Worm (Caenorhabditis elegans): ENCODE measurements around the gene F53E10.1.
"Not testable (repeated sequence)": the region's sequence is repeated elsewhere in the genome, so short reads cannot be mapped to it uniquely, and the experiment has no call there.

Gene F53E10.1

ce11 chrV:2589834-2590233 lies 25.3 kb upstream of the F53E10.1 start (continued):
- TF ChIP-seq ceh-27 (GFP tag; optimal IDR thresholded peaks at IDR 0.05) (no peak), dpff-1 (tag; optimal IDR thresholded peaks at IDR 0.05) (no peak), hmg-1.2 (GFP tag; IDR thresholded peaks at IDR 0.05) (no peak), mxl-1 (tag; optimal IDR thresholded peaks at IDR 0.05) (no peak), B0336.3 (GFP tag; IDR thresholded peaks at IDR 0.05) (no peak), efl-1 (GFP tag; optimal IDR thresholded peaks at IDR 0.05) (peak; percentile 72), hmg-20 (GFP tag; IDR thresholded peaks at IDR 0.05) (no peak), aptf-3 (GFP tag; IDR thresholded peaks at IDR 0.05) (no peak), dpl-1 (GFP tag; optimal IDR thresholded peaks at IDR 0.05) (peak; percentile 47)

- TF ChIP-seq mxl-1 (tag; optimal IDR thresholded peaks at IDR 0.05) (no peak), dox-1 (GFP tag; IDR thresholded peaks at IDR 0.05) (0 out of 2 replicates have a peak, but pooled peaks have one; percentile 26), nhr-80 (tag; optimal IDR thresholded peaks at IDR 0.05) (peak; percentile 57)
Measured at ce11 chrV:2592173-2592676, 22.9 kb upstream of the F53E10.1 start, which contains the start of gene irg-3. Gene irg-3, plus strand, starts transcription at chrV:2592591.

- no peak for TF ChIP-seq somi-1 (GFP tag; optimal IDR thresholded peaks at IDR 0.05)
- TF ChIP-seq tbx-9 (tag; optimal IDR thresholded peaks at IDR 0.05; ENCODE audit: borderline replicate concordance), result no peak
- TF ChIP-seq hmg-20 (GFP tag; IDR thresholded peaks at IDR 0.05), result no peak
- no peak for TF ChIP-seq nfyb-1 (GFP tag; IDR thresholded peaks at IDR 0.05)
- no peak for TF ChIP-seq C06A6.2 (GFP tag; conservative IDR thresholded peaks at IDR 0.05)
- TF ChIP-seq repo-1 (tag; optimal IDR thresholded peaks at IDR 0.05), result no peak
- no peak for TF ChIP-seq mcd-1 (GFP tag; IDR thresholded peaks at IDR 0.05)
- peak; percentile 54; the same call in 1 of the 2 replicates for TF ChIP-seq madf-6 (GFP tag; IDR thresholded peaks at IDR 0.05)
- TF ChIP-seq sptf-2 (GFP tag; optimal IDR thresholded peaks at IDR 0.05), result no peak
- TF ChIP-seq B0261.1 (tag; optimal IDR thresholded peaks at IDR 0.05), result no peak
- peak; percentile 70 for TF ChIP-seq hsf-1 (GFP tag; IDR thresholded peaks at IDR 0.05)
- peak; percentile 32; the same call in 1 of the 2 replicates for TF ChIP-seq madf-8 (GFP tag; conservative IDR thresholded peaks at IDR 0.05)
- TF ChIP-seq die-1 (tag; optimal IDR thresholded peaks at IDR 0.05), result no peak
- TF ChIP-seq cebp-2 (GFP tag; IDR thresholded peaks at IDR 0.05), result no peak
- 0 out of 2 replicates have a peak, but pooled peaks have one; percentile 34 for TF ChIP-seq zfh-2 (GFP tag; conservative IDR thresholded peaks at IDR 0.05)
- TF ChIP-seq attf-6 (GFP tag; IDR thresholded peaks at IDR 0.05), result no peak
- no peak for TF ChIP-seq akir-1 (GFP tag; optimal IDR thresholded peaks at IDR 0.05)
- TF ChIP-seq dox-1 (GFP tag; IDR thresholded peaks at IDR 0.05), result peak; percentile 22; the same call in 1 of the 2 replicates
- TF ChIP-seq ZK185.1 (tag; optimal IDR thresholded peaks at IDR 0.05; ENCODE audit: poor library complexity, severe bottlenecking), result no peak
- no peak for TF ChIP-seq aptf-3 (GFP tag; IDR thresholded peaks at IDR 0.05)
Measured at ce11 chrV:2595720-2596119, 19.4 kb upstream of the F53E10.1 start.

- not testable (repeated sequence) for TF ChIP-seq F57A8.1 (GFP tag; optimal IDR thresholded peaks at IDR 0.05); hmg-20 (GFP tag; IDR thresholded peaks at IDR 0.05); hmg-1.2 (GFP tag; IDR thresholded peaks at IDR 0.05)
Measured at ce11 chrV:2598830-2599229, 16.3 kb upstream of the F53E10.1 start, which contains the start of gene F53E10.5. Gene F53E10.5, minus strand, starts transcription at chrV:2598930.

- TF ChIP-seq F57A8.1 (GFP tag; optimal IDR thresholded peaks at IDR 0.05) (no peak), Y56A3A.18 (GFP tag; IDR thresholded peaks at IDR 0.05) (no peak; the same call in 1 of the 2 replicates), ztf-3 (GFP tag; optimal IDR thresholded peaks at IDR 0.05) (no peak), hlh-26 (GFP tag; conservative IDR thresholded peaks at IDR 0.05) (no peak), snpc-3.4 (tag; optimal IDR thresholded peaks at IDR 0.05) (no peak), cebp-2 (GFP tag; IDR thresholded peaks at IDR 0.05) (0 out of 2 replicates have a peak, but pooled peaks have one; percentile 58), tbp1 (GFP tag; optimal IDR thresholded peaks at IDR 0.05) (peak; percentile 55), nhr-90 (tag; optimal IDR thresholded peaks at IDR 0.05) (no peak), egl-18 (GFP tag; IDR thresholded peaks at IDR 0.05) (0 out of 2 replicates have a peak, but pooled peaks have one; percentile 71), sea-2 (GFP tag; IDR thresholded peaks at IDR 0.05) (no peak), attf-6 (GFP tag; IDR thresholded peaks at IDR 0.05) (0 out of 2 replicates have a peak, but pooled peaks have one; percentile 29), D2030.7 (GFP tag; IDR thresholded peaks at IDR 0.05) (peak; percentile 45), sdz-38 (tag; optimal IDR thresholded peaks at IDR 0.05) (no peak), ets-4 (GFP tag; optimal IDR thresholded peaks at IDR 0.05) (no peak), F52B5.7 (tag; optimal IDR thresholded peaks at IDR 0.05) (no peak), let-526 (GFP tag; IDR thresholded peaks at IDR 0.05) (peak; percentile 69; the same call in 1 of the 2 replicates), zfh-2 (GFP tag; conservative IDR thresholded peaks at IDR 0.05) (peak; percentile 51), efl-1 (GFP tag; optimal IDR thresholded peaks at IDR 0.05) (peak; percentile 88)
Measured at ce11 chrV:2600543-2600942, 14.6 kb upstream of the F53E10.1 start.
